Fruit fly (Drosophila melanogaster) whole organism: ENCODE data around the gene CG32987.

Experiments used
- EcR ChIP-seq, 2 experiments: fragments of >200 bp; optimal IDR thresholded peaks; 2 replicates each; lab custom pipeline; 2017; ENCODE audit warnings: missing biosample characterization in 2 of 2, missing genetic modification characterization in 2 of 2, missing genetic modification reagents in 2 of 2
- psq ChIP-seq: fragments of >200 bp; optimal IDR thresholded peaks from 2 replicates; lab custom pipeline; 2017

DNA sequence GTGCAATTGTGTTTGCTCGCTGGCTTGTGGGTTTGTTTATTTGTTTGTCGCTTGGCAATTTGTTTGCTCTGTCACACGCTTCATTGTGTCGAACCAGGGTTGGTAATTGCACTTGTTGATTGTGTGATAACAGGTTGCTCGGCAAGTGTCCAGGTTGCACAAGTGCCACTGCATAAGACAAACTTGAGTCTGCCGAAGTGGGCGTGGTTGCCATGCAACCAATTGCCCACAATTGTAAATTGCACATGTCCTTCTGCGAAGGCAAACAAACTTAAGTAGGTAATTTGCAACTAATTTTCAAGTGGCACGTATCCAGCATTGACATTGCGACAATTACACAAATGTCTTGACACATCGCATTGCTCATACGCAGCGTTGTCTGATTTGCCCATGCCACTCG, 24.4 kb upstream of the CG32987 start:
- TF ChIP-seq EcR (GFP tag; optimal IDR thresholded peaks at IDR 0.05; lab: Kevin White, UChicago): no peak
- no peak for TF ChIP-seq psq (lab: Kevin White, UChicago)
